Fruit fly (Drosophila melanogaster) S2 (cell line): ENCODE data around the gene Nup35.

Experiments
- CG8478 ChIP-seq: fragments of >200 bp; optimal IDR thresholded peaks from 2 replicates; lab custom pipeline; 2018
- CTCF ChIP-seq, 2 experiments: fragments of >200 bp; optimal IDR thresholded peaks; 2 replicates each; lab custom pipeline; 2018

DNA sequence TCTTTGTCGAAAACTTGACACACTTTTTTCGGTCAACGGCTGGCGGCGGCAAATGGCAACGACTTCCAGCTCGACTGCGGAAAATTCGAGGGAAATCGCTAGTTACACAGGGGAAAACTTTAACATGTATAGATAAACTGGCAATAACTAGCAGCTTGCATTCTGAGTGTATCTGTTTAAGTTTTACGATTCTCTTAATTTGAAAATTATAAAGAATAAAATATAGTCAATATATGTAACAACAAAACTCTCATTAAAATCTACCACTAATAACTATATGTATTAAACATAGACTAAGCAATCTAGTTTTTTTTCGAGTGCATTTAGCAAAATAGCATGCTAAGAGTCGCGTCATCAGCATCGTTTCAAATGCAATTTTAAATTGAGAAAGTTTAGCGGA lies 15.4 kb downstream of the Nup35 start:
- no peak for TF ChIP-seq CG8478
- TF ChIP-seq CTCF (optimal IDR thresholded peaks at IDR 0.05; lab: Kevin White, UChicago): no peak
